Worm (Caenorhabditis elegans): ENCODE results near the gene Y26G10.6.

DNA sequence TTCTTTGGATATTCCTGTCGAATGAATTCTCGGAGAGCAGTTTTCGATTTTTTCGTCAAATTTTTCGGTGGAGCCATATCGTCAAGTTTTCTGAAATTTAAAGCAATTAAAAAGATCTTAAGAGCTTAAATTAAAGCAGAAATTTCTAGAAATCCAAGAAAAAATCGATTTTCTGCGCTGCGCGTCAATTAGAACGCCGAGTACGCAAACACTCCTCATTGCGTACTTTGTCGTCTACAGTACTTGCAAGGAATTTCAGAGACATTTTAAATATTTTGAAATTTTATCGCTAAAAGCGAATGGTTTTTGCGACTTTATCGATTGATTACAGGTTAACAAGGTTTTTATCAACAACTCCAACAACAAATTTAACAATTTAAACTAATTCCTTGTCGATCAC, 44.6 kb upstream of the Y26G10.6 start:
- TF ChIP-seq hpl-2 (GFP tag; optimal IDR thresholded peaks at IDR 0.05): no peak
- TF ChIP-seq ztf-11 (tag; optimal IDR thresholded peaks at IDR 0.05): no peak
- no peak for TF ChIP-seq dpl-1 (GFP tag; optimal IDR thresholded peaks at IDR 0.05)
- TF ChIP-seq nhr-77 (tag; optimal IDR thresholded peaks at IDR 0.05): no peak
- TF ChIP-seq snpc-4 (tag; optimal IDR thresholded peaks at IDR 0.05): no peak
- no peak for TF ChIP-seq zag-1 (tag; optimal IDR thresholded peaks at IDR 0.05)
- no peak for TF ChIP-seq mdl-1 (tag; optimal IDR thresholded peaks at IDR 0.05)
- no peak for TF ChIP-seq alr-1 (tag; optimal IDR thresholded peaks at IDR 0.05; ENCODE audit: borderline replicate concordance)
